Worm (Caenorhabditis elegans) whole organism, L1 larva: ENCODE data around the gene rbg-1.

Source experiments
- C04F5.9 ChIP-seq: sonication (generic microtip); optimal IDR thresholded peaks from 2 replicates; lab custom pipeline; 2016; ENCODE audit warnings: missing genetic modification characterization, missing compliant biosample characterization
- C16A3.4 ChIP-seq: fragments of 150-350 bp; optimal IDR thresholded peaks from 2 replicates; lab custom pipeline; 2014; ENCODE audit warnings: missing biosample characterization, missing genetic modification characterization
- C34B4.2 ChIP-seq: sonication (generic microtip); optimal IDR thresholded peaks from 2 replicates; lab custom pipeline; 2017; ENCODE audit warnings: mild to moderate bottlenecking, missing genetic modification characterization, missing compliant biosample characterization
- F16B12.6 ChIP-seq: fragments of 150-350 bp; optimal IDR thresholded peaks from 2 replicates; lab custom pipeline; 2014; ENCODE audit warnings: missing biosample characterization, missing genetic modification characterization
- aha-1 ChIP-seq: fragments of 150-350 bp; optimal IDR thresholded peaks from 2 replicates; lab custom pipeline; 2014; ENCODE audit warnings: missing biosample characterization, missing genetic modification characterization
- aly-2 ChIP-seq: fragments of 150-350 bp; optimal IDR thresholded peaks from 2 replicates; lab custom pipeline; 2014; ENCODE audit warnings: missing biosample characterization, missing genetic modification characterization
- ama-1 ChIP-seq: fragments of 150-350 bp; optimal IDR thresholded peaks from 2 replicates; lab custom pipeline; 2014
- ceh-8 ChIP-seq: fragments of 200-800 bp; sonication (Bioruptor generic); optimal IDR thresholded peaks from 2 replicates; lab custom pipeline; 2018; ENCODE audit warnings: mild to moderate bottlenecking, missing genetic modification characterization, moderate library complexity, missing compliant biosample characterization
- ceh-90 ChIP-seq: sonication (generic microtip); optimal IDR thresholded peaks from 2 replicates; lab custom pipeline; 2016; ENCODE audit warnings: missing genetic modification characterization, missing compliant biosample characterization
- ces-1 ChIP-seq: fragments of 150-350 bp; optimal IDR thresholded peaks from 2 replicates; lab custom pipeline; 2014; ENCODE audit warnings: missing biosample characterization, missing genetic modification reagents, missing genetic modification characterization
- dsc-1 ChIP-seq: sonication (generic microtip); optimal IDR thresholded peaks from 2 replicates; lab custom pipeline; 2016; ENCODE audit warnings: mild to moderate bottlenecking, missing genetic modification characterization, missing compliant biosample characterization
- efl-3 ChIP-seq: fragments of 200-800 bp; sonication (Bioruptor generic); optimal IDR thresholded peaks from 2 replicates; lab custom pipeline; 2018; ENCODE audit warnings: mild to moderate bottlenecking, missing genetic modification characterization, missing compliant biosample characterization
- egl-27 ChIP-seq, 2 experiments: fragments of 150-350 bp in 1 of 2; sonication (generic microtip); optimal IDR thresholded peaks; 3 replicates each; lab custom pipeline; 2017 to 2018; ENCODE audit warnings: missing biosample characterization in 2 of 2, missing genetic modification characterization in 2 of 2, missing genetic modification reagents in 2 of 2
- elt-2 ChIP-seq: sonication (generic microtip); optimal IDR thresholded peaks from 2 replicates; lab custom pipeline; 2016; ENCODE audit warnings: missing genetic modification characterization, mild to moderate bottlenecking, inconsistent platforms, missing compliant biosample characterization, missing genetic modification reagents
- elt-3 ChIP-seq, 6 experiments: fragments of 150-350 bp in 1 of 6; sonication (generic microtip); optimal IDR thresholded peaks; 2 replicates each; lab custom pipeline; 2017 to 2018; ENCODE audit warnings: missing biosample characterization in 6 of 6, missing genetic modification characterization in 6 of 6, inconsistent platforms in 1 of 6
- ets-5 ChIP-seq: fragments of 200-800 bp; sonication (Bioruptor generic); IDR thresholded peaks from 2 replicates; pipeline ENCODE4 v1.3.6; 2022; ENCODE audit warnings: missing genetic modification characterization, missing compliant biosample characterization
- fkh-10 ChIP-seq: sonication (generic microtip); optimal IDR thresholded peaks from 2 replicates; lab custom pipeline; 2017; ENCODE audit warnings: missing biosample characterization, missing genetic modification reagents, missing genetic modification characterization
- fkh-4 ChIP-seq: sonication (generic microtip); optimal IDR thresholded peaks from 2 replicates; lab custom pipeline; 2016; ENCODE audit warnings: missing compliant biosample characterization, missing genetic modification characterization, borderline replicate concordance
- fkh-8 ChIP-seq: sonication (generic microtip); optimal IDR thresholded peaks from 2 replicates; lab custom pipeline; 2016; ENCODE audit warnings: mild to moderate bottlenecking, missing genetic modification characterization, missing compliant biosample characterization
- hlh-17 ChIP-seq: fragments of 200-800 bp; sonication (Bioruptor generic); optimal IDR thresholded peaks from 2 replicates; lab custom pipeline; 2018; ENCODE audit warnings: missing genetic modification characterization, mild to moderate bottlenecking, missing compliant biosample characterization, moderate library complexity, borderline replicate concordance
- hlh-4 ChIP-seq: sonication (generic microtip); optimal IDR thresholded peaks from 2 replicates; lab custom pipeline; 2016; ENCODE audit warnings: mild to moderate bottlenecking, missing genetic modification characterization, missing compliant biosample characterization
- jun-1 ChIP-seq: fragments of 150-350 bp; optimal IDR thresholded peaks from 2 replicates; lab custom pipeline; 2014; ENCODE audit warnings: missing biosample characterization, missing genetic modification reagents, missing genetic modification characterization
- lin-14 ChIP-seq: fragments of 200-800 bp; sonication (Bioruptor generic); optimal IDR thresholded peaks from 2 replicates; lab custom pipeline; 2018; ENCODE audit warnings: mild to moderate bottlenecking, missing genetic modification characterization, moderate library complexity, missing compliant biosample characterization
- lin-15B ChIP-seq: fragments of 150-350 bp; sonication (generic microtip); optimal IDR thresholded peaks from 3 replicates; lab custom pipeline; 2014; ENCODE audit warnings: missing biosample characterization, missing genetic modification characterization
- lin-39 ChIP-seq: fragments of 150-350 bp; optimal IDR thresholded peaks from 2 replicates; lab custom pipeline; 2014; ENCODE audit warnings: missing biosample characterization, missing genetic modification reagents, missing genetic modification characterization
- lir-3 ChIP-seq: sonication (generic microtip); optimal IDR thresholded peaks from 2 replicates; lab custom pipeline; 2016; ENCODE audit warnings: mild to moderate bottlenecking, missing genetic modification characterization, moderate library complexity, missing compliant biosample characterization; ENCODE audit not compliant: poor library complexity
- mab-9 ChIP-seq: fragments of 200-800 bp; sonication (Bioruptor generic); IDR thresholded peaks from 2 replicates; pipeline ENCODE4 v1.3.6; 2022; ENCODE audit warnings: missing genetic modification reagents, missing genetic modification characterization, missing compliant biosample characterization
- mdl-1 ChIP-seq, 2 experiments: fragments of 150-350 bp; optimal IDR thresholded peaks; 2 replicates each; lab custom pipeline; 2014 to 2017; ENCODE audit warnings: missing biosample characterization in 2 of 2, missing genetic modification characterization in 2 of 2, inconsistent platforms in 1 of 2
- mef-2 ChIP-seq: fragments of 150-350 bp; optimal IDR thresholded peaks from 2 replicates; lab custom pipeline; 2014; ENCODE audit warnings: missing biosample characterization, missing genetic modification characterization
- mep-1 ChIP-seq: fragments of 150-350 bp; optimal IDR thresholded peaks from 2 replicates; lab custom pipeline; 2014; ENCODE audit warnings: missing biosample characterization, missing genetic modification characterization
- nhr-12 ChIP-seq: sonication (generic microtip); optimal IDR thresholded peaks from 2 replicates; lab custom pipeline; 2017; ENCODE audit warnings: missing biosample characterization, missing genetic modification characterization
- nhr-19 ChIP-seq: fragments of 200-800 bp; sonication (Bioruptor generic); conservative IDR thresholded peaks from 2 replicates; pipeline ENCODE4 v1.3.6; 2022; ENCODE audit warnings: missing genetic modification characterization, missing compliant biosample characterization
- nhr-28 ChIP-seq: fragments of 150-350 bp; optimal IDR thresholded peaks from 2 replicates; lab custom pipeline; 2014; ENCODE audit warnings: missing biosample characterization, missing genetic modification characterization
- nhr-47 ChIP-seq: sonication (generic microtip); optimal IDR thresholded peaks from 2 replicates; lab custom pipeline; 2016; ENCODE audit warnings: mild to moderate bottlenecking, missing genetic modification characterization, moderate library complexity, missing compliant biosample characterization
- nhr-71 ChIP-seq: sonication (generic microtip); optimal IDR thresholded peaks from 2 replicates; lab custom pipeline; 2016; ENCODE audit warnings: mild to moderate bottlenecking, missing genetic modification characterization, moderate library complexity, missing compliant biosample characterization
- nhr-76 ChIP-seq: sonication (generic microtip); optimal IDR thresholded peaks from 2 replicates; lab custom pipeline; 2017; ENCODE audit warnings: missing biosample characterization, missing genetic modification characterization
- nhr-77 ChIP-seq: fragments of 150-350 bp; optimal IDR thresholded peaks from 2 replicates; lab custom pipeline; 2014; ENCODE audit warnings: missing biosample characterization, missing genetic modification characterization
- nhr-84 ChIP-seq: sonication (generic microtip); optimal IDR thresholded peaks from 2 replicates; lab custom pipeline; 2017; ENCODE audit warnings: missing biosample characterization, missing genetic modification characterization
- pqm-1 ChIP-seq: sonication (generic microtip); optimal IDR thresholded peaks from 3 replicates; lab custom pipeline; 2017; ENCODE audit warnings: missing biosample characterization, missing genetic modification characterization
- rnt-1 ChIP-seq: sonication (generic microtip); optimal IDR thresholded peaks from 2 replicates; lab custom pipeline; 2016; ENCODE audit warnings: mild to moderate bottlenecking, missing genetic modification characterization, moderate library complexity, missing compliant biosample characterization
- snpc-4 ChIP-seq: fragments of 150-350 bp; optimal IDR thresholded peaks from 2 replicates; lab custom pipeline; 2014; ENCODE audit warnings: missing biosample characterization, missing genetic modification characterization
- snu-23 ChIP-seq: sonication (generic microtip); optimal IDR thresholded peaks from 2 replicates; lab custom pipeline; 2016; ENCODE audit warnings: missing genetic modification characterization, missing compliant biosample characterization
- sox-4 ChIP-seq: sonication (generic microtip); optimal IDR thresholded peaks from 2 replicates; lab custom pipeline; 2016; ENCODE audit warnings: missing genetic modification characterization, missing compliant biosample characterization
- sptf-1 ChIP-seq: fragments of 150-350 bp; optimal IDR thresholded peaks from 2 replicates; lab custom pipeline; 2014; ENCODE audit warnings: missing biosample characterization, missing genetic modification characterization
- sup-37 ChIP-seq: fragments of 200-800 bp; sonication (Bioruptor generic); optimal IDR thresholded peaks from 2 replicates; lab custom pipeline; 2018; ENCODE audit warnings: mild to moderate bottlenecking, missing genetic modification characterization, missing compliant biosample characterization
- swsn-7 ChIP-seq: sonication (generic microtip); optimal IDR thresholded peaks from 2 replicates; lab custom pipeline; 2016; ENCODE audit warnings: missing genetic modification characterization, missing compliant biosample characterization
- tlp-1 ChIP-seq: fragments of 150-350 bp; optimal IDR thresholded peaks from 2 replicates; lab custom pipeline; 2014; ENCODE audit warnings: missing biosample characterization, missing genetic modification characterization
- unc-130 ChIP-seq: fragments of 150-350 bp; optimal IDR thresholded peaks from 2 replicates; lab custom pipeline; 2017; ENCODE audit warnings: missing biosample characterization, missing genetic modification characterization, inconsistent platforms
- unc-30 ChIP-seq: sonication (generic microtip); optimal IDR thresholded peaks from 2 replicates; lab custom pipeline; 2017; ENCODE audit warnings: missing biosample characterization, missing genetic modification characterization
- unc-86 ChIP-seq: sonication (generic microtip); optimal IDR thresholded peaks from 2 replicates; lab custom pipeline; 2016; ENCODE audit warnings: missing genetic modification characterization, missing compliant biosample characterization
- unc-98 ChIP-seq: fragments of 200-800 bp; sonication (Bioruptor generic); IDR thresholded peaks from 2 replicates; pipeline ENCODE4 v1.3.6; 2022; ENCODE audit warnings: missing genetic modification characterization, missing compliant biosample characterization
- vab-15 ChIP-seq: sonication (generic microtip); optimal IDR thresholded peaks from 2 replicates; lab custom pipeline; 2017; ENCODE audit warnings: missing genotype, mild to moderate bottlenecking, missing genetic modification characterization, missing compliant biosample characterization
- zag-1 ChIP-seq: fragments of 150-350 bp; optimal IDR thresholded peaks from 2 replicates; lab custom pipeline; 2014; ENCODE audit warnings: missing biosample characterization, missing genetic modification characterization
- zip-4 ChIP-seq: fragments of 200-800 bp; sonication (Bioruptor generic); optimal IDR thresholded peaks from 2 replicates; lab custom pipeline; 2018; ENCODE audit warnings: mild to moderate bottlenecking, missing genetic modification characterization, moderate library complexity, missing compliant biosample characterization
- ztf-4 ChIP-seq: fragments of 150-350 bp; optimal IDR thresholded peaks from 2 replicates; lab custom pipeline; 2014; ENCODE audit warnings: missing biosample characterization, missing genetic modification characterization

The rbg-1 gene

ce11 chrX:14983274-14983673 lies at the start of gene rbg-1:
TSS of gene rbg-1 (plus strand) at chrX:14983533.
- no peak for TF ChIP-seq F16B12.6 (tag; lab: Kevin White, UChicago)
- TF ChIP-seq unc-30 (tag; lab: Kevin White, UChicago): no peak
- no peak for TF ChIP-seq zip-4 (GFP tag; lab: Kevin White, UChicago)
- no peak for TF ChIP-seq egl-27 (tag; optimal IDR thresholded peaks at IDR 0.05; lab: Kevin White, UChicago)
- peak; percentile 65 for TF ChIP-seq nhr-47
- TF ChIP-seq swsn-7 (tag; lab: Kevin White, UChicago): peak; percentile 70
- no peak for TF ChIP-seq nhr-77 (tag; lab: Kevin White, UChicago)
- TF ChIP-seq lin-15B (tag; lab: Kevin White, UChicago): peak; percentile 60
- no peak for TF ChIP-seq vab-15 (tag; lab: Kevin White, UChicago)
- TF ChIP-seq snu-23 (GFP tag; lab: Kevin White, UChicago): peak; percentile 88
- TF ChIP-seq rnt-1 (tag; lab: Kevin White, UChicago): peak; percentile 78
- peak; percentile 13 for TF ChIP-seq fkh-10
- no peak for TF ChIP-seq ztf-4
- TF ChIP-seq ama-1 (lab: Kevin White, UChicago): peak; percentile 5
- peak in 2 of 6 experiments; percentile 41 to 55 for TF ChIP-seq elt-3 (tag; optimal IDR thresholded peaks at IDR 0.05; lab: Kevin White, UChicago)
- no peak for TF ChIP-seq nhr-12 (tag; lab: Kevin White, UChicago)
- TF ChIP-seq nhr-76 (tag; lab: Kevin White, UChicago): no peak
- TF ChIP-seq ces-1: no peak
- TF ChIP-seq lin-14 (GFP tag; lab: Kevin White, UChicago): peak; percentile 91
- TF ChIP-seq hlh-4 (tag; lab: Kevin White, UChicago): no peak
- no peak for TF ChIP-seq tlp-1 (tag; lab: Kevin White, UChicago)
- TF ChIP-seq mab-9 (GFP tag; lab: Robert Waterston, UW): no peak
- TF ChIP-seq hlh-17 (GFP tag; lab: Kevin White, UChicago): no peak
- no peak for TF ChIP-seq aly-2 (tag; lab: Kevin White, UChicago)
- TF ChIP-seq dsc-1 (tag; lab: Kevin White, UChicago): peak; percentile 14
- peak; percentile 64 for TF ChIP-seq snpc-4
- peak; percentile 82 for TF ChIP-seq unc-130 (tag; lab: Kevin White, UChicago)
- peak; percentile 21 for TF ChIP-seq lir-3 (tag; lab: Kevin White, UChicago)
- peak; percentile 79 for TF ChIP-seq C16A3.4 (tag; lab: Kevin White, UChicago)
- TF ChIP-seq mef-2 (tag; lab: Kevin White, UChicago): peak; percentile 10
- no peak for TF ChIP-seq unc-98
- TF ChIP-seq mdl-1 (tag; optimal IDR thresholded peaks at IDR 0.05; lab: Kevin White, UChicago): peak in 1 of 2 experiments; percentile 80
- TF ChIP-seq mep-1 (tag; lab: Kevin White, UChicago): peak; percentile 89
- TF ChIP-seq sup-37: no peak
- no peak for TF ChIP-seq C34B4.2 (tag; lab: Kevin White, UChicago)
- no peak for TF ChIP-seq efl-3
- peak; percentile 1 for TF ChIP-seq elt-2
- no peak for TF ChIP-seq nhr-28
- TF ChIP-seq aha-1 (tag; lab: Kevin White, UChicago): no peak
- TF ChIP-seq sox-4: no peak
- TF ChIP-seq fkh-8: peak; percentile 66
- TF ChIP-seq pqm-1: no peak
- no peak for TF ChIP-seq lin-39 (tag; lab: Kevin White, UChicago)
- no peak for TF ChIP-seq C04F5.9 (tag; lab: Kevin White, UChicago)
- TF ChIP-seq zag-1 (tag; lab: Kevin White, UChicago): no peak
- no peak for TF ChIP-seq sptf-1 (tag; lab: Kevin White, UChicago)
- TF ChIP-seq unc-86 (tag; lab: Kevin White, UChicago): peak; percentile 53
- no peak for TF ChIP-seq ceh-90 (tag; lab: Kevin White, UChicago)
- TF ChIP-seq fkh-4: no peak
- no peak for TF ChIP-seq ceh-8 (GFP tag; lab: Kevin White, UChicago)
- TF ChIP-seq nhr-19 (GFP tag; lab: Robert Waterston, UW): peak; percentile 60
- no peak for TF ChIP-seq nhr-84 (tag; lab: Kevin White, UChicago)
- peak; percentile 20 for TF ChIP-seq jun-1
- peak; percentile 84 for TF ChIP-seq nhr-71 (tag; lab: Kevin White, UChicago)
- TF ChIP-seq ets-5 (GFP tag; lab: Robert Waterston, UW): no peak
